Worm (Caenorhabditis elegans) whole organism, young adult: Measurements from ENCODE around the gene anoh-2.

Experiments used
- B0261.1 ChIP-seq: sonication (generic microtip); optimal IDR thresholded peaks from 2 replicates; lab custom pipeline; 2016; ENCODE audit warnings: mild to moderate bottlenecking, missing genetic modification characterization, moderate library complexity, missing compliant biosample characterization
- F22D6.2 ChIP-seq: sonication (generic microtip); optimal IDR thresholded peaks from 2 replicates; lab custom pipeline; 2016; ENCODE audit warnings: mild to moderate bottlenecking, missing genetic modification characterization, missing compliant biosample characterization
- F39B2.1 ChIP-seq: fragments of 200-800 bp; sonication (Bioruptor generic); IDR thresholded peaks from 2 replicates; pipeline ENCODE4 v1.3.6; 2022; ENCODE audit warnings: missing genetic modification reagents, missing genetic modification characterization, missing compliant biosample characterization
- T07F8.4 ChIP-seq: sonication (generic microtip); optimal IDR thresholded peaks from 2 replicates; lab custom pipeline; 2016; ENCODE audit warnings: mild to moderate bottlenecking, missing genetic modification characterization, moderate library complexity, missing compliant biosample characterization
- Y79H2A.3 ChIP-seq: fragments of 200-800 bp; sonication (Bioruptor generic); conservative IDR thresholded peaks from 2 replicates; pipeline ENCODE4 v1.3.6; 2022; ENCODE audit warnings: missing genetic modification reagents, missing genetic modification characterization, missing compliant biosample characterization
- ZK185.1 ChIP-seq: sonication (generic microtip); optimal IDR thresholded peaks from 2 replicates; lab custom pipeline; 2016; ENCODE audit warnings: mild to moderate bottlenecking, missing genetic modification characterization, missing compliant biosample characterization; ENCODE audit not compliant: poor library complexity, severe bottlenecking
- attf-3 ChIP-seq: fragments of 200-800 bp; sonication (Bioruptor generic); conservative IDR thresholded peaks from 2 replicates; pipeline ENCODE4 v1.3.6; 2022; ENCODE audit warnings: missing genetic modification reagents, missing genetic modification characterization, missing compliant biosample characterization
- attf-6 ChIP-seq: fragments of 200-800 bp; sonication (Bioruptor generic); IDR thresholded peaks from 2 replicates; pipeline ENCODE4 v1.3.6; 2022; ENCODE audit warnings: missing genetic modification reagents, missing genetic modification characterization, missing compliant biosample characterization
- ccch-3 ChIP-seq: fragments of 200-800 bp; sonication (Bioruptor generic); optimal IDR thresholded peaks from 2 replicates; lab custom pipeline; 2018; ENCODE audit warnings: mild to moderate bottlenecking, missing genetic modification characterization, missing compliant biosample characterization
- ceh-40 ChIP-seq: fragments of 200-800 bp; sonication (Bioruptor generic); IDR thresholded peaks from 2 replicates; pipeline ENCODE4 v1.3.6; 2022; ENCODE audit warnings: missing genetic modification characterization, missing compliant biosample characterization
- ceh-79 ChIP-seq: sonication (generic microtip); optimal IDR thresholded peaks from 2 replicates; lab custom pipeline; 2017; ENCODE audit warnings: mild to moderate bottlenecking, missing genetic modification characterization, missing compliant biosample characterization
- ceh-91 ChIP-seq: fragments of 200-800 bp; sonication (Bioruptor generic); IDR thresholded peaks from 2 replicates; pipeline ENCODE4 v1.3.6; 2022; ENCODE audit warnings: missing genetic modification reagents, missing genetic modification characterization, missing compliant biosample characterization
- dpff-1 ChIP-seq: sonication (generic microtip); optimal IDR thresholded peaks from 2 replicates; lab custom pipeline; 2017; ENCODE audit warnings: mild to moderate bottlenecking, missing genetic modification characterization, missing compliant biosample characterization
- fkh-3 ChIP-seq: sonication (generic microtip); optimal IDR thresholded peaks from 2 replicates; lab custom pipeline; 2016; ENCODE audit warnings: mild to moderate bottlenecking, missing genetic modification characterization, missing compliant biosample characterization
- hlh-12 ChIP-seq: sonication (generic microtip); optimal IDR thresholded peaks from 2 replicates; lab custom pipeline; 2016; ENCODE audit warnings: missing genetic modification characterization, missing compliant biosample characterization
- hmg-1.2 ChIP-seq: fragments of 200-800 bp; sonication (Bioruptor generic); IDR thresholded peaks from 2 replicates; pipeline ENCODE4 v1.3.6; 2022; ENCODE audit warnings: missing genetic modification reagents, missing genetic modification characterization, missing compliant biosample characterization
- let-526 ChIP-seq: fragments of 200-800 bp; sonication (Bioruptor generic); IDR thresholded peaks from 2 replicates; pipeline ENCODE4 v1.3.6; 2022; ENCODE audit warnings: missing genetic modification reagents, missing genetic modification characterization, missing compliant biosample characterization
- let-607 ChIP-seq, 2 experiments: fragments of 200-800 bp in 1 of 2; sonication (Bioruptor generic) in 1 of 2; sonication (generic microtip) in 1 of 2; optimal IDR thresholded peaks; 2 replicates each; lab custom pipeline; 2016 to 2018; ENCODE audit warnings: mild to moderate bottlenecking in 2 of 2, missing compliant biosample characterization in 2 of 2, missing genetic modification characterization in 2 of 2, moderate library complexity in 2 of 2, missing genotype in 1 of 2
- madf-8 ChIP-seq: fragments of 200-800 bp; sonication (Bioruptor generic); conservative IDR thresholded peaks from 2 replicates; pipeline ENCODE4 v1.3.6; 2022; ENCODE audit warnings: missing genetic modification reagents, missing genetic modification characterization, missing compliant biosample characterization
- mxl-1 ChIP-seq: sonication (generic microtip); optimal IDR thresholded peaks from 2 replicates; lab custom pipeline; 2016; ENCODE audit warnings: missing genetic modification characterization, missing compliant biosample characterization
- nhr-27 ChIP-seq: fragments of 200-800 bp; sonication (Bioruptor generic); optimal IDR thresholded peaks from 2 replicates; lab custom pipeline; 2018; ENCODE audit warnings: mild to moderate bottlenecking, missing genetic modification characterization, moderate library complexity, missing compliant biosample characterization
- nhr-90 ChIP-seq: sonication (generic microtip); optimal IDR thresholded peaks from 2 replicates; lab custom pipeline; 2016; ENCODE audit warnings: missing genotype, mild to moderate bottlenecking, missing genetic modification characterization, missing compliant biosample characterization
- pha-4 ChIP-seq: fragments of 150-350 bp; sonication (generic microtip); optimal IDR thresholded peaks from 2 replicates; lab custom pipeline; 2014; ENCODE audit warnings: missing biosample characterization, missing genetic modification reagents, missing genetic modification characterization
- rpc-1 ChIP-seq, 2 experiments: fragments of 150-350 bp in 1 of 2; sonication (generic microtip) in 1 of 2; optimal IDR thresholded peaks; 2 replicates each; lab custom pipeline; 2014 to 2018; ENCODE audit warnings: missing biosample characterization in 1 of 2, missing genetic modification characterization in 1 of 2, missing genetic modification reagents in 1 of 2, missing genotype in 1 of 2
- snpc-4 ChIP-seq, 5 experiments: fragments of 150-350 bp in 1 of 5; sonication (generic microtip) in 4 of 5; optimal IDR thresholded peaks; 2 replicates each; lab custom pipeline; 2014 to 2018; ENCODE audit warnings: missing genetic modification characterization in 5 of 5, missing biosample characterization in 3 of 5, antibody characterized with exemption in 2 of 5, mild to moderate bottlenecking in 2 of 5, missing compliant biosample characterization in 2 of 5, missing genotype in 2 of 5, moderate library complexity in 2 of 5, missing genetic modification reagents in 1 of 5
- xnd-1 ChIP-seq: sonication (generic microtip); optimal IDR thresholded peaks from 2 replicates; lab custom pipeline; 2016; ENCODE audit warnings: missing genotype, missing genetic modification reagents, missing genetic modification characterization, missing compliant biosample characterization
- zfh-2 ChIP-seq: fragments of 200-800 bp; sonication (Bioruptor generic); conservative IDR thresholded peaks from 2 replicates; pipeline ENCODE4 v1.3.6; 2022; ENCODE audit warnings: missing genetic modification reagents, missing genetic modification characterization, missing compliant biosample characterization
- ztf-18 ChIP-seq: sonication (generic microtip); optimal IDR thresholded peaks from 2 replicates; lab custom pipeline; 2016; ENCODE audit warnings: missing genotype, mild to moderate bottlenecking, missing genetic modification characterization, missing compliant biosample characterization

Gene anoh-2

ce11 chrIV:14622109-14622508 is 36.0 kb upstream of the anoh-2 start (continued):
- TF ChIP-seq madf-8 (GFP tag; lab: Robert Waterston, UW) (no peak), let-607 (tag; optimal IDR thresholded peaks at IDR 0.05; lab: Kevin White, UChicago) (no peak)

ce11 chrIV:14631726-14632125 is 26.4 kb upstream of the anoh-2 start:
- TF ChIP-seq attf-6 (GFP tag; lab: Robert Waterston, UW) (peak; percentile 58), snpc-4 (GFP tag; optimal IDR thresholded peaks at IDR 0.05; lab: Kevin White, UChicago) (no peak), snpc-4 (tag; optimal IDR thresholded peaks at IDR 0.05; lab: Kevin White, UChicago) (peak in 1 of 4 experiments; percentile 56), let-526 (GFP tag; lab: Robert Waterston, UW) (no peak)

- TF ChIP-seq fkh-3 (tag; lab: Kevin White, UChicago) (no peak), hmg-1.2 (GFP tag; lab: Robert Waterston, UW) (no peak), dpff-1 (no peak)
Measured at ce11 chrIV:14632799-14633198, 25.3 kb upstream of the anoh-2 start, which contains the start of gene irld-4. irld-4 (plus strand) TSS chrIV:14633099.

- TF ChIP-seq rpc-1 (optimal IDR thresholded peaks at IDR 0.05; lab: Kevin White, UChicago) (no peak), rpc-1 (tag; optimal IDR thresholded peaks at IDR 0.05; lab: Kevin White, UChicago) (no peak), ZK185.1 (tag; lab: Kevin White, UChicago) (no peak), F22D6.2 (tag; lab: Kevin White, UChicago) (no peak), ccch-3 (GFP tag; lab: Kevin White, UChicago) (no peak), ceh-91 (GFP tag; lab: Robert Waterston, UW) (no peak), hmg-1.2 (GFP tag; lab: Robert Waterston, UW) (no peak), Y79H2A.3 (GFP tag; lab: Robert Waterston, UW) (no peak), attf-3 (GFP tag; lab: Robert Waterston, UW) (no peak)
Measured at ce11 chrIV:14634826-14635225, 23.3 kb upstream of the anoh-2 start, which contains the start of gene ule-2. ule-2 (plus strand) TSS chrIV:14635126.

ce11 chrIV:14637413-14637812 is 20.7 kb upstream of the anoh-2 start, which contains the start of gene srlf-27:
srlf-27 (plus strand) TSS chrIV:14637713.
- TF ChIP-seq zfh-2 (GFP tag; lab: Robert Waterston, UW) = no peak
- no peak for TF ChIP-seq mxl-1 (tag; lab: Kevin White, UChicago)
- TF ChIP-seq T07F8.4 (tag; lab: Kevin White, UChicago) = no peak
- TF ChIP-seq pha-4 (tag; lab: Kevin White, UChicago) = no peak
- no peak for TF ChIP-seq xnd-1 (tag; lab: Kevin White, UChicago)
- TF ChIP-seq B0261.1 = no peak
- no peak for TF ChIP-seq hmg-1.2 (GFP tag; lab: Robert Waterston, UW)
- TF ChIP-seq ztf-18 (tag; lab: Kevin White, UChicago) = no peak
- TF ChIP-seq F39B2.1 = no peak
- TF ChIP-seq hlh-12 = no peak
- no peak for TF ChIP-seq madf-8 (GFP tag; lab: Robert Waterston, UW)
- TF ChIP-seq ceh-40 (GFP tag; lab: Robert Waterston, UW) = no peak
- TF ChIP-seq nhr-90 (tag; lab: Kevin White, UChicago) = no peak
- no peak for TF ChIP-seq ceh-79 (tag; lab: Kevin White, UChicago)
- no peak for TF ChIP-seq nhr-27

- TF ChIP-seq snpc-4 (GFP tag; optimal IDR thresholded peaks at IDR 0.05; lab: Kevin White, UChicago) = peak; percentile 71
- peak in 3 of 4 experiments; percentile 56 to 94 (median 71) for TF ChIP-seq snpc-4 (tag; optimal IDR thresholded peaks at IDR 0.05; lab: Kevin White, UChicago)
- TF ChIP-seq attf-6 (GFP tag; lab: Robert Waterston, UW) = peak; percentile 75
Measured at ce11 chrIV:14648059-14648458, 10.0 kb upstream of the anoh-2 start.
